Fruit fly (Drosophila melanogaster): ENCODE measurements around the gene Dmtn.

DNA sequence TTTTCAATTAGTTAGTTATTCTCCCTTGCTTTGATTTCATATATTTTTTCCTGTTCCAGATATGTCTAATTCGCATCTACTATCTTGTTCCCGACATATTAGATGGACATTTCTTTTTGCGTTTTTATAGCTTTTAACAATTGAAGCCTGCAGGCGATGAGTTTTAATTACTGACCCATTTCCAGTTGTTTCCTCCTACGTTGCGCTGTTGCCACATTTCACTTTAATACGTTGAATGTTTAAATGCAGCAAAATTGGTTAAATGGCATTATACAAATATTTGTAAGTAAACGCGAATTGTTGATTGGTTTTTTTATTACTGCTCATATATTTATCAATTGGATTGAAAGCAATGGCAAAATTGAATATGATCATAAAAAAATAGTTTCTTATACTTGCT lies 23.2 kb upstream of the Dmtn start:
- TF ChIP-seq Sox102F (GFP tag; optimal IDR thresholded peaks at IDR 0.05) (no peak), svp (GFP tag) (no peak), achi (GFP tag; optimal IDR thresholded peaks at IDR 0.05) (no peak), CG3032 (tag; optimal IDR thresholded peaks at IDR 0.05) (no peak)

Measured in whole organism, prepupa.